Fruit fly (Drosophila melanogaster): Measurements from ENCODE around the gene Kap3.

DNA sequence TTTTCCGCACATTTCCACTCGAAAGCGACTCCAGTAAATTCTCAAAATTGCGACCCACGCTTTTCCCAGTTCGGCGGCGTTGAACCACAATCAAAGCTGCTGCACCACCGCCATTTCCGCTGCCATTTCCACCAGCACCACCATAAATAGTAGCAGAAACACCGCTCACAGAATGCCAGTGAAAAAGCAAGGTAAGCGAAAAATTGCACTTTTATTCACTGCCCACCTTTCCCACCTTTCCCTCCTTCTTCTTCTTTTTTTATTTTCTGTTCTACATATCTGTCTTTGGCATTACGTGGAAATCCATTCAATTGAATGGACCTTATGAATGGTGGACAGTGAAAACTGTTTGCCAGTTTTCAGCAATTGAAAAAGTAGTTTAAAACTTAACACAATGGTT, 34.4 kb upstream of the Kap3 start:
- no peak for TF ChIP-seq Abd-B (GFP tag; optimal IDR thresholded peaks at IDR 0.05)
- TF ChIP-seq usp (GFP tag; optimal IDR thresholded peaks at IDR 0.05) = no peak
- no peak for TF ChIP-seq Myc (optimal IDR thresholded peaks at IDR 0.05)
- TF ChIP-seq Dfd (GFP tag; optimal IDR thresholded peaks at IDR 0.05) = no peak
